In the genomic region with DNA sequence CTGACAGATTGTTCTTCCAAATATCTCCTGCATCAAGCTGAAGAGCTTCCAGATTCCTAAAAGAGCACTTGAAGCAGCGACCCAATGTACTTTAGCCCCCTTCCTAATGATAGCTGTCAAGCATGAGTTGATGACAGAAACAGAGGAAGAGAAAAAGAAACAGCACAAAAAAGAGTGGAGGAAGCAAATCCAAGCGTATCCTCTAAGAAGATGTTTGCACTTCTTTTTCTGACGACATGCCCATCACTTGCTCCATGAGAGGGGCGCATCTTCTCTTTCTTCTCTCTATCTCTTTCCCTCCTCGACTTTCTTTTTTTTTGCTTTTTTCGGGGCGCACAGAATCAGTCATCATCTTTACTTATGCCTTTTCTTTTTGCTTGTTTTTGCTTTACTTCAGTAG, we compare ENCODE assay signal across 1 worm cellular context.
TF ChIP-seq lines count a peak whose summit lies in the region.

No protein-coding gene starts in this region.

TF ChIP-seq in whole organism, L2 larva, 48 proteins besides CTCF, POLR2A, EP300 and RAD21 (continued from another document):
- TF ChIP-seq nhr-77 (tag; optimal IDR thresholded peaks at IDR 0.05; lab: Kevin White, UChicago) (no peak), nhr-23 (tag; optimal IDR thresholded peaks at IDR 0.05; lab: Kevin White, UChicago) (no peak), Y55F3AM.14 (GFP tag; optimal IDR thresholded peaks at IDR 0.05; lab: Kevin White, UChicago) (no peak), mdl-1 (tag; optimal IDR thresholded peaks at IDR 0.05; lab: Kevin White, UChicago) (no peak), elt-1 (tag; optimal IDR thresholded peaks at IDR 0.05; lab: Kevin White, UChicago) (no peak), nhr-12 (tag; optimal IDR thresholded peaks at IDR 0.05; lab: Kevin White, UChicago) (no peak), skn-1 (tag; optimal IDR thresholded peaks at IDR 0.05; lab: Kevin White, UChicago) (no peak), nhr-129 (tag; optimal IDR thresholded peaks at IDR 0.05; lab: Kevin White, UChicago) (peak; percentile 39), unc-39 (tag; optimal IDR thresholded peaks at IDR 0.05; lab: Kevin White, UChicago) (no peak), nhr-6 (tag; optimal IDR thresholded peaks at IDR 0.05; lab: Kevin White, UChicago) (no peak), nhr-237 (tag; optimal IDR thresholded peaks at IDR 0.05; lab: Kevin White, UChicago) (no peak)
